Worm (Caenorhabditis elegans) whole organism, L4 larva: ENCODE data around the gene W04D12.1.

ENCODE experiments used
- F10B5.3 ChIP-seq: sonication (generic microtip); optimal IDR thresholded peaks from 2 replicates; lab custom pipeline; 2016; ENCODE audit warnings: mild to moderate bottlenecking, missing genetic modification characterization, missing compliant biosample characterization
- F26F4.8 ChIP-seq: fragments of 200-800 bp; sonication (Bioruptor generic); conservative IDR thresholded peaks from 2 replicates; pipeline ENCODE4 v1.3.6; 2022; ENCODE audit warnings: missing genetic modification characterization, missing compliant biosample characterization
- Y5F2A.4 ChIP-seq: fragments of 200-800 bp; sonication (Bioruptor generic); optimal IDR thresholded peaks from 2 replicates; lab custom pipeline; 2018; ENCODE audit warnings: mild to moderate bottlenecking, missing genetic modification characterization, missing compliant biosample characterization
- aha-1 ChIP-seq: fragments of 150-350 bp; peaks from one replicate; lab custom pipeline; 2014; ENCODE audit warnings: missing biosample characterization, missing genetic modification characterization
- aly-2 ChIP-seq: sonication (generic microtip); optimal IDR thresholded peaks from 2 replicates; lab custom pipeline; 2018; ENCODE audit warnings: missing biosample characterization, missing genetic modification characterization
- ama-1 ChIP-seq: fragments of 150-350 bp; optimal IDR thresholded peaks from 2 replicates; lab custom pipeline; 2014; ENCODE audit warnings: inconsistent platforms, mixed read lengths
- nhr-237 ChIP-seq: sonication (generic microtip); optimal IDR thresholded peaks from 2 replicates; lab custom pipeline; 2017; ENCODE audit warnings: missing biosample characterization, missing genetic modification characterization
- nhr-77 ChIP-seq: fragments of 150-350 bp; optimal IDR thresholded peaks from 2 replicates; lab custom pipeline; 2014; ENCODE audit warnings: missing biosample characterization, missing genetic modification characterization
- unc-130 ChIP-seq: sonication (generic microtip); optimal IDR thresholded peaks from 2 replicates; lab custom pipeline; 2016; ENCODE audit warnings: missing genetic modification reagents, missing genetic modification characterization, missing compliant biosample characterization
- unc-62 ChIP-seq, 3 experiments: fragments of 150-350 bp in 1 of 3; sonication (generic microtip); optimal IDR thresholded peaks in 2 of 3; peaks in 1 of 3; 1 replicate in 1 of 3; 2 replicates in 2 of 3; lab custom pipeline; 2014 to 2017; ENCODE audit warnings: missing biosample characterization in 3 of 3, missing genetic modification characterization in 3 of 3, missing genetic modification reagents in 3 of 3, missing genotype in 1 of 3

- TF ChIP-seq F26F4.8, result no peak
- no peak for TF ChIP-seq F10B5.3 (tag; lab: Kevin White, UChicago)
- TF ChIP-seq nhr-237 (tag; lab: Kevin White, UChicago), result no peak
- TF ChIP-seq aly-2, result no peak
- TF ChIP-seq nhr-77 (tag; lab: Kevin White, UChicago), result no peak
- TF ChIP-seq ama-1, result no peak
- no peak for TF ChIP-seq Y5F2A.4
- no peak for TF ChIP-seq unc-62 (GFP tag; optimal IDR thresholded peaks at IDR 0.05 in 1 of 2; lab: Kevin White, UChicago)
- TF ChIP-seq unc-62 (tag; optimal IDR thresholded peaks at IDR 0.05; lab: Kevin White, UChicago), result no peak
- no peak for TF ChIP-seq aha-1 (tag; lab: Kevin White, UChicago)
- no peak for TF ChIP-seq unc-130
Observed at ce11 chrIII:5790550-5790949, 46.2 kb upstream of the W04D12.1 start, which contains the start of gene rev-3.
